Fruit fly (Drosophila melanogaster) Kc167 (cell line): Measurements from ENCODE around the gene CG6845.

Experiments
- Myc ChIP-seq: fragments of >200 bp; optimal IDR thresholded peaks from 2 replicates; lab custom pipeline; 2017; ENCODE audit warnings: missing external identifiers
- Sin3A ChIP-seq: fragments of >200 bp; optimal IDR thresholded peaks from 2 replicates; lab custom pipeline; 2018; ENCODE audit warnings: missing external identifiers
- h ChIP-seq: fragments of >200 bp; optimal IDR thresholded peaks from 3 replicates; lab custom pipeline; 2018; ENCODE audit warnings: missing external identifiers
- insv ChIP-seq: fragments of >200 bp; optimal IDR thresholded peaks from 3 replicates; lab custom pipeline; 2018; ENCODE audit warnings: missing external identifiers
- psq ChIP-seq: fragments of >200 bp; optimal IDR thresholded peaks from 2 replicates; lab custom pipeline; 2017; ENCODE audit warnings: missing external identifiers
- ttk ChIP-seq: sonication (Bioruptor generic); optimal IDR thresholded peaks from 2 replicates; lab custom pipeline; 2017; ENCODE audit warnings: missing external identifiers

The CG6845 gene

DNA sequence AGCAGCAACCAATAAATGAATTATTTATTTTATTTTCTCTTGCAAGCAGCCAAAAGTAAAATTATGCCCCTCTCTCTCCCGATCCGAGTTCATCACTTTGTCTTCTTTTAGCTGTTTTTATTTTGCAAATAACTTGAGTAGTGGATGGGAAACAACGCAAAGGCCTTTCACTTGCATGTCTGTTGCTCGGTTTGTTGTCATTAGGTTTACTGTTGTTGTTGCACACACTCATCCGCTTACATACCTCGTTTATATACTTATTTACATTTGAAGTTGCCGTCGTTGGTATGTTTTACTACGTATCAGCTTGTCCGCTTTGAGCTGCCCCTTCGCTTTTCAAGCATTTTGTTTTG lies 15.5 kb upstream of the CG6845 start:
- TF ChIP-seq h (lab: Kevin White, UChicago): no peak
- no peak for TF ChIP-seq ttk
- TF ChIP-seq insv (lab: Kevin White, UChicago): no peak
- no peak for TF ChIP-seq Myc (lab: Kevin White, UChicago)
- TF ChIP-seq Sin3A (lab: Kevin White, UChicago): no peak
- TF ChIP-seq psq (lab: Kevin White, UChicago): no peak

DNA sequence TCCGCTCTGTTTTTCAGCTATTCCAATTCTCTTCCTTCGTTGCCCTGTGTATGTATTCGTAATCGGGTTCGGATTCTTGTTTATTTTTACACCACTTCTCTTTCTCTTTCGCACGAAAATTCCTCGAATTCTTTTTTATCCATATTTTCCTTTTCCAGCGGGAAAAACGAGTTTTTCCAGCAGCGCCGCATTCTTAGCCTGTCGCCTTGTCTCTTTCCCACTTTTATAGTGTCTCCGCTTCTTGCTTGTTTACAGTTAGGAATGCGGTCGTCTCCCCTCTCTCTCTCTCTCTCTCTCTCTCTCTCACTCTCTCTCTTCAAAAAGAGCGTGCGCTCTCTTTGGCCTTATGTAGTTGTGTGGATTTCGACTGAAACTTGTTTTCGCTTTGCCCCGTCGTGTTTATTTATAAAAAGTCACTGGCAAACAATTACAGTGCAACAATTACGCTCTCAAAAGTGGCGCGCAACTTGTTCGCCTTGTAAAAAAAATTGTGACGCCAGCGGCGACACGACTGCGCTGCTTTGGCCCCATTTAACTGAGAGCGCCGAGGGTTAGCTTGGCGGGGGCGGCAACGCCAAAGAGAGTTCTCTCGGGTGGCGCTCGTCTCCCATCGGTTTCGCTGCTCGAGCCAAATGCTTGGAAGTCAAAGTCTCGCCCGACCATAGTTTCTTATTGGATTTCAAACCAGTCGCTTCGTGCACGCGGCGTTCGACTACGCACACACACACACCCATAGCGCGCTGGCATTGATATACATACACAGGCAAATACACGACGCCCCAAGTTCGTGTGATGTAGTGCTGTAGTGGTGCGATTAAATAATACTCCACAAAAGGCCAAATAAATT lies 14.9 kb upstream of the CG6845 start:
- TF ChIP-seq h (lab: Kevin White, UChicago): no peak

DNA sequence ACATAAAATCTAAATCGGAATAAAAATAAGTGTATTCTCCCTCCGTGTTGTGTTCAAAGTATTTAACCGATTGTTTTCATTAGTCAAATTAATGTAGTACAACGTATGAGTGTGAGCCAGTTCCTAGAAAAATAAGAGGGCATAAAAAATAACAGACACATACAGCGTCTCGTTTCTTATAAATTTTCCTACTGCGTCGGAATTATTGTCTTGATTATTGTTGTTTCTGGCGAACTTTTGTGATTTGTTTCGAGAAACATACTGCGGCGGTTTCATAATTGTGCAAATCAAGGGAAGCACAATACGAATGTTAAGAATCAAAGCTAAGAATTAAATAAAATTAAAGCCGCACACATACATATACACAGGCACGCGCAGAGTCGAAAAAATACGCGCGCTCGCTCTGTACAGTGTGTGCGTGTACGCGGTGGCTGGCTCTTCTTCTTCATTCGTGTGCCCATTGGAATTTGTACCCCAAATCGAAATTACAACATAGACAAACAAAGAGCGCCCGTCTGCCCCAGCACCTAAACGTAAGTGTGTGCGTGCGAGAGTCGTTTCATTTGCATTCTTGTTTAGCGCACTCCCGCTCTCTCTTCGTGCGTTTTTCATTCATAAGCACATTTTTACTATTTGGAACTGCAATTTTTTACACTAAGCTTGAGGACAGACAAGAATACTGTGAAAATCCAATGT lies 14.1 kb upstream of the CG6845 start:
- no peak for TF ChIP-seq insv (lab: Kevin White, UChicago)
- TF ChIP-seq h (lab: Kevin White, UChicago): no peak
- no peak for TF ChIP-seq ttk
- no peak for TF ChIP-seq Myc (lab: Kevin White, UChicago)
- no peak for TF ChIP-seq psq (lab: Kevin White, UChicago)
- no peak for TF ChIP-seq Sin3A (lab: Kevin White, UChicago)

DNA sequence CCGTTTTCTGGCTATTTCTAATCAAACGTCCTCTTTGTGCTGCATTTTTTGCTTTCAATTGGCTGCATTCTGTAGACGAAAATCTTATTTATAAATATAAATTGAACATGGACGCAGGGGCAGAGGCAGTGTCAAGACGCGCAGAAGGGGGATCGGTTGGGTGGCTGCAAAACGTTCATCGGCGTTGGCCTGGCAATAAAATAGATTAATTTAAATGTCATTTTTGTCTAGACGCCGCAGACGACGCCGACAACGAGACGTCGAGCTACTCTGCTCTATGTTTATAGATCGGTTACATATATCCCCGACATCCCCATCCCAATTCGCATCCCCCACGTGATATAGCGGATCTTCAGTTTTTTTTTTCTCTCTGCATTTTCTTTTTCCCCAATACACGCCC lies 12.8 kb upstream of the CG6845 start:
- no peak for TF ChIP-seq h (lab: Kevin White, UChicago)
- TF ChIP-seq ttk: no peak
- no peak for TF ChIP-seq psq (lab: Kevin White, UChicago)

DNA sequence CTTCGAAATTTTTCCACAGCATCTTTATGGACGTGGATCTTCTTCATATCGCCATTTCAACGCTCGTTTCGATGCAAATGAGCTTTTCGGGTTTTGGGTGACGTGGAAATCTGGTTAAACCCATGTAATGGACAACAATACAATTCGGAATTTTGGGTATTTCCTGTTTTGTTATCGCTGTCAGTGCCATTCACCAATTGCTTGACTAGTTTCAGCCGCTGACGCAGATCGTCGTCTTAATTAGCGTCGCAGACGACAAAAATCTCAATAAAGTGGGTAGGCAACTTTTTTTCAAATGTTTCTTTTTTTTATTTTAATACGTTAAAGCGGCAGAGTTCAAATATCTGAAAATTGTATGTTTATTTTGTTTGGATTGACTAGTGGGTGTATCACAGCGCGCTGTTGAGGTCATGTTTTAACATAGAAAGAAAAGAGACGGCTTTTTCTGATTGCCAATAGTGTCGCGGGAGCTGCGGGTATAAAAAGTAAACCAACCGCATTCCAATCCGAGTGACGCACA lies 12.4 kb upstream of the CG6845 start:
- TF ChIP-seq Sin3A (lab: Kevin White, UChicago): no peak
- no peak for TF ChIP-seq insv (lab: Kevin White, UChicago)
- TF ChIP-seq Myc (lab: Kevin White, UChicago): no peak
- TF ChIP-seq psq (lab: Kevin White, UChicago): no peak
- TF ChIP-seq h (lab: Kevin White, UChicago): no peak
- TF ChIP-seq ttk: no peak

DNA sequence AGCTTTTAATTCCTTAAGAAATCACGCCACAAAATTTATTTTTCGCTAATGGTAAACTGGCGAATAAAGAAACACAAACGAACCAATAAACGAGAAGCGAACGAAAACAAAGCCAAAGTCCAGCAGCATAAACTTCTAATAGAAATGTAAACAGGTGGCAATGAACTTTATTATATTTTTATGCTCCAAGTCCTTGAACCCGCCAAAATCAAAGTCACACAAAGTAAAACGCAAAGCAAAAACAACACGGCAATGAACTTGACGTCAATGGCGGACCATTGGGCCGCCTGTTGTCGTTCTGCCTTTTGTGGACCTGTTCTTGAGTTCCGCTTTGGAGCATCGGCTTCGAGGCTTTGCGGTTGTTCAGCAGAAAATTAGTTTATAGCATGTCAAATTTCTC lies 11.4 kb upstream of the CG6845 start:
- TF ChIP-seq psq (lab: Kevin White, UChicago) (no peak), insv (lab: Kevin White, UChicago) (no peak), h (lab: Kevin White, UChicago) (no peak), Sin3A (lab: Kevin White, UChicago) (no peak), ttk (no peak), Myc (lab: Kevin White, UChicago) (no peak)

DNA sequence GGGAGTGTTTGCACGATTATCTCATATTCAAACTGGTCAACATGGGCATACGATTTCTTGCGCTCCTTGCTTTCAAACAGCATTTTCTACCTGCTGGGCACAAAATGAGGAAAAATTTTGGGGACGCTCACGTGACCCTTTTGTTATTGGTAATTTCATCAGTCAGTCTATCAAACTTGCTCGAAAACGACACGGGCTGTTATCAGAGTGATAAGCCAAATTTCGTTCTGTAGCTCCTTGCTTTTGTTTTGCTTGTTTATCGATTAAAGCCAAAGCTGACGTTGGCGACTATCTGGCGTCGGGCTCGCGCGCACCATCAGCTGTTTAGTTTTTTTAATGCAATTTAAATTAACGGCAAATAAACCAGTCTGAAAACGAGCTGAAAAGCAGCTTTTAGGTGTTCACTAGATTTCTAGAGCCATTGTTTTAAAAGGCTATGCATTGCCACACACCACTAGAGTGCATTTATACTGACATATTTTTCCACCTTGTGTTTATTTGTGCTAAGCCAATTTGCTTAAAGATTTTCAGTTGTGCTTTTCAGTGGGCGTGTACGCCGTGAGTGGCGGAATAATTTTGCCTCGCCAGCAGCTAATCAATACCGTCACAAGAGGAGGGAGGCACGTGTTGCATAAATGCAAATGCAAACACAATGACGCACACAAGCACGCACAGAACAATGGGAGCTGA lies 9.5 kb upstream of the CG6845 start:
- TF ChIP-seq ttk: no peak
- no peak for TF ChIP-seq h (lab: Kevin White, UChicago)
- no peak for TF ChIP-seq Myc (lab: Kevin White, UChicago)
- TF ChIP-seq insv (lab: Kevin White, UChicago): no peak
- no peak for TF ChIP-seq psq (lab: Kevin White, UChicago)
- TF ChIP-seq Sin3A (lab: Kevin White, UChicago): no peak

DNA sequence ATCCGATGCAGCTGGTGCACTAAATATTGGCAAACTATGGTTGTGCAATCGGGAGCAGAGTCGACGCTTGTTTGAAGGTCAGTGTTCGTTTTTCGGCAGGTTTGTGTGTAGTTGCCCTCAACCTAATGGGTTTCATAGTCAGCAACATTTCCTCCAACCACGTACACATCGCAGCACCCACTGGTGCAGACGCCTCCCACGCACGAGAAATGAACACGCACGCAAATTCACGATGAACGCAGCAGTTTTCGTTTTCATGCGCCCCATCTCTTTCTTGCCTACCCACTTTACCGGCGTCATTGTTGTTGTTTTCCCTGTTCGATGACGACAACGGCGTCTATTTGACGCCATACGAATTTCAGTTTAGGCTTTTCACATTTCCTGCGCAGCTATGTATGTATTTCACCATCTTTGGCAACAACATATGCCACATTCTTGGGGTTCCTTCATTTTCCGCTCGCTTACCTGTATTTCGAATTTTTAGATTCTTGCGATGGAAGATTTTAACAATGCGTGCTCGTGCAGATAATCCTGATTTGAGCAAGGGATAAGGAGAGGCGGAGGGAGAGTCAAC lies 8.6 kb upstream of the CG6845 start:
- no peak for TF ChIP-seq insv (lab: Kevin White, UChicago)

DNA sequence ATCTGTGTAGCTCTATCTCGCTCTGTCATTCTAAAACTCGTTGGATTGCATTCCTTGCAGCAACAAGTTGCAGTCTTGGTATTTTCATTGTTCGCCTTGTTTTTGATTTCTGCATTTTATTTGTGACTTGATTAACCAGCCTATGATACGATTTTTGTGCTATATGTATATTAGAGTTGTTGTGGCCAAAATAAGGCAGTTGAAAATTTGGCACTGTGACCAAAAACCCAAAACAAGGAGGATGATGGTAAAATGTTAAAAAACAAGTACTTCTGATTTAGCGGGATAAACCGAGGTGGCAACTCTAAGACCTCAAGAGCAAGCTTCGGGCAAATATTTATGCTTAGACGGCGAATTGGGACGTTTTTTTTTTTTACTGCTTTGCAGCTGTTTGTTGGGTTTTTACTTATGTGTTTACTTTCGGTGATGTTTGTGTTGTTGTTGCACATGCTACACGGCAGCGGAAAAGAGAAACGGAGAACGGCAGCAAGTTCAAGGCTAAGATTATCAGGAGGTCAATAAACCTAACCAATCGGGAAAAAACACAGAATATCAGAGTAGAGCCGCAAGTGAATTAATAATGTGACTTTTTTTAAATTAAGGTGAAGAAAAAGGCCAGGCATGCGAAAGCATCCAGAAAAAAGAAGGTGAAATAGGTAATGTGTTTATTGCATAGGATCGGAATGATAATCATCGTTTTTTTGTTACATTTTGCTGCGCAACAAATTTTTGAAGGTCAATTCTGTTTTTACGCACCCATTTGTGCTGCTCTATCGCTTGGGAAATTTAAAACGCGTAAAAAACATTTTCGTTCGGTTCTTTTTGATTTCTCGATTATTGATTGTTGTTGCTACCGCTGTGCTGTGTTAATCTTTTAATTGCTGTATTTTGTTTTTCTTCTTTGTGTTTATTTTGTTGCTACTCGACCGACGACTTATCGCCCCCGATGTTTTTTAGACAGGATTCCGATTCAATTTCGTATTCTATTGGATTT lies 6.4 kb upstream of the CG6845 start:
- no peak for TF ChIP-seq h (lab: Kevin White, UChicago)
- no peak for TF ChIP-seq Myc (lab: Kevin White, UChicago)
- TF ChIP-seq insv (lab: Kevin White, UChicago): no peak
- no peak for TF ChIP-seq Sin3A (lab: Kevin White, UChicago)
- TF ChIP-seq psq (lab: Kevin White, UChicago): no peak
- no peak for TF ChIP-seq ttk

DNA sequence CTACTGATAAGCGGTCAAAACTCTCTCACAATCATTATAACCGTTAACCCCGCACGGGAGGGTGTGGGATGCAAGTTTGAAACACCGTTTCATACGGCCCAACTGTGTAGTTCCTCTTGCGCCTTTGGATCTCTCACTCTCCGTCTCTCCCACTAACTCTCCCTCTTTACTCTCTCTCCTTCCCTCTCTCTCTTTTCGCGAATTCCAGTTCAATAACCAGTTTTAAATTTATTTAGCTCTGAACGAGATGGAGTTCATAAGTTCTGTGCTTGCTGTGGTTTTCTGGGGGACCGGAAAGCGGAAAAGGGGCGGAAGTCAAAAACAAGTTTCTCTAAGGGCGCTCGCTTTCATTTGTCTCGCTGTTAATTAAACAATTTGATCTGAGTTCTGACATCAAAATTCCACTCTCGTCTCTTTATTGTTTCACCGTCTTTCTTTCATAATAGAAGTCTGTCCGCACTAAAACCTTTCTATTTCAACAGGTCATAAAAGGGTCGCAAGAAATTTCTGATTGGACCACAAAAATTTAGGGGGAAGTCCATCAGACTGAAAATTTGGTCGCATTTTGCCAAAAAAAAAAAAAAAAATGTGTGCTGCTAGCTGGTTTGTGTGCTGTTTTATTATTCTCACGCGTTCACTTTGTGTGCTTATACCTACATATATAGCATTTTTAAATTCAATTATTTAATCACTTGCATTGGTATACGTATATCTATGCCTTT lies 5.2 kb upstream of the CG6845 start:
- no peak for TF ChIP-seq Sin3A (lab: Kevin White, UChicago)
